Worm (Caenorhabditis elegans): Measurements from ENCODE around the gene nhr-43.

The nhr-43 gene

DNA sequence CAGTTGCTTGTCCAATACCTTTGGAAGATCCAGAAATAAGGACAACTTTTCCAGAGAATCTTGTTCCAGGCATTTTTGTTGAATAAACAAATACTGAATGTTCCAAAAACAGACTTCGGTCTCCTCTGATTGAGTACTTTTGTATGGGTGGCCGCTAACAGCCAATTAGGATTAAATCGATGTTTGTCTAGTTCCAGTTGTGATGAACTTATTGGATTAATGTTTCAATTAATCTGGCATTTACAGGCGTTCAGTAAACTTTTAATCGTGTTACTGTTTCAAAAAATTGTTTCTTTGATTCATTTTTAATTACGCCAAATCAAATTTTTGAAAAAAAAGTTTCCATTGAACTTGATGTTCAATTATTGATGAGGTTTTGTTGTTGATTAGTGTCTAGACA, 42.9 kb downstream of the nhr-43 start, which contains the start of gene ZK829.1:
Gene ZK829.1 (minus strand): TSS at position 101 of the 400 bp plus-strand sequence.
- TF ChIP-seq sma-9 (GFP tag; optimal IDR thresholded peaks at IDR 0.05) = no peak
- TF ChIP-seq sma-9 (tag; optimal IDR thresholded peaks at IDR 0.05) = no peak
- TF ChIP-seq nhr-10 (tag; optimal IDR thresholded peaks at IDR 0.05) = no peak
- no peak for TF ChIP-seq nhr-77 (tag; optimal IDR thresholded peaks at IDR 0.05)
- TF ChIP-seq sem-4 (tag; optimal IDR thresholded peaks at IDR 0.05) = no peak
- TF ChIP-seq mab-5 (tag; optimal IDR thresholded peaks at IDR 0.05) = no peak
- TF ChIP-seq nhr-12 (tag; optimal IDR thresholded peaks at IDR 0.05) = no peak

DNA sequence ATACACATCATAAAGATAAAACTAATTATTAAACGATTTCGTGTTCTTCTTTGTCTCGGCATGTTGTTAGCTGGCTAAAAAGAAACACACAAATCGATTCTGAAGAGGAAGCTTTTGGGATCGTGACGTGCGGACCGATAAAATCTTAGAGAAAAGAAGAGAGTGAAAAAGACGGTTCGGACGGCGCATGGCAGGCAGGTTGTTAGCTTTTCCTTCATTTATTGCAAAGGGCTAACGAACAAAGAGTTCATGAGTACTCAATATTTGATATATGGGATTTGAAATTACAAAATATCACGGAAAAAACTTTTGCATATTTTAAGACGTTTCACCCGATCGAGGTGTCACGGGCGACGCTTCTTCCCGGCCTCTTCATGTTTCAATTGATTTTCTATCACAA, 46.2 kb downstream of the nhr-43 start, which contains the start of gene ZK829.3:
Gene ZK829.3 (minus strand): TSS at position 101 of the 400 bp plus-strand sequence.
- TF ChIP-seq lin-13 (GFP tag; optimal IDR thresholded peaks at IDR 0.05) (no peak), sma-9 (GFP tag; optimal IDR thresholded peaks at IDR 0.05) (no peak), sma-9 (tag; optimal IDR thresholded peaks at IDR 0.05) (no peak), mdl-1 (tag; optimal IDR thresholded peaks at IDR 0.05) (no peak), lsy-2 (tag; optimal IDR thresholded peaks at IDR 0.05) (no peak), ama-1 (optimal IDR thresholded peaks at IDR 0.05) (no peak), nhr-77 (tag; optimal IDR thresholded peaks at IDR 0.05) (no peak), unc-39 (tag; optimal IDR thresholded peaks at IDR 0.05) (no peak), elt-3 (tag; optimal IDR thresholded peaks at IDR 0.05) (no peak), zag-1 (tag; optimal IDR thresholded peaks at IDR 0.05) (no peak), skn-1 (tag; optimal IDR thresholded peaks at IDR 0.05) (no peak), F13H6.1 (tag; optimal IDR thresholded peaks at IDR 0.05) (no peak), ztf-4 (tag; optimal IDR thresholded peaks at IDR 0.05) (no peak), fos-1 (tag; optimal IDR thresholded peaks at IDR 0.05) (no peak), R02D3.7 (tag; optimal IDR thresholded peaks at IDR 0.05) (no peak)

DNA sequence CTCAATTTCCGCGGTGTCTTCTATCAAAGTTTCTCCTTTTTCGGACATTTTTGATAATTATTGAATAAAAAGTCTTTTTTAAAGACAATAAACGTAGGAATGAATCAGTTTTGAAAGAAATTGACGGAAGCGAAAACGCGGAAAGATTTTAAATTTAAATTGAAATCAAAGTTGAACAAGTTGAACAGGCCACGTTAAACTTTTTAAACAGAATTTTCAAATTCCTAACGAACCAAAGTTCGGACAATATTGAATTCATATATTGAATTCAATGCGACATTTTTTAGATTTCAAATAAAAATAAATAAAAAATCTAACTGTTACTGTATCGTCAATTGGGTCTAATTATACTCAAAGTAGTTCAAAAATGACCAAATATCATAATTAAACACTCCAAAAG, 50.3 kb downstream of the nhr-43 start, which contains the start of gene hdl-1:
Gene hdl-1 (minus strand): TSS at position 101 of the 400 bp plus-strand sequence.
- TF ChIP-seq lsy-2 (tag; optimal IDR thresholded peaks at IDR 0.05) (no peak), aly-2 (tag; optimal IDR thresholded peaks at IDR 0.05) (no peak), nhr-12 (tag; optimal IDR thresholded peaks at IDR 0.05) (no peak), unc-62 (GFP tag; optimal IDR thresholded peaks at IDR 0.05) (no peak), unc-55 (GFP tag; optimal IDR thresholded peaks at IDR 0.05) (no peak)

DNA sequence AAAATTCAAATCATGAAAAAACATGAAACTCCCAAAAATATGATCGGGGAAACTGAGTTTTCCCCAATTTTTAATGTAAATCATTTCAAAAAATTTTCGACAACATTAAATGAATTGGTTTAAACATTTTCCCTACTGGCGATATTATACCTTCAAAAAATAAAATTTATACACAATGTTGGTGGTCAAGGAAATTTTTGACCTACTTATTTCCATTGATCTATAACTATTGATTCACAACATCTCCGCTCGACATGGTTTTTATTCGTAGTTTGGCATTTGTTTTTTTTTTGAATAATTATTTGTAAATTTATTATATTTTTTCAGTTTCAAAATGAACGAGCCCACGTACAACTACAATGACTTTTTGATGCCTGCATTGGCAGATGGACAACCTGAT, 50.9 kb downstream of the nhr-43 start, which contains the start of gene tbx-36:
Gene tbx-36 (plus strand): TSS at position 301 of the 400 bp plus-strand sequence.
- TF ChIP-seq unc-39 (tag; optimal IDR thresholded peaks at IDR 0.05) (no peak), nhr-77 (tag; optimal IDR thresholded peaks at IDR 0.05) (no peak), elt-1 (tag; optimal IDR thresholded peaks at IDR 0.05) (no peak), ceh-82 (tag; optimal IDR thresholded peaks at IDR 0.05) (no peak), ZK546.5 (tag; optimal IDR thresholded peaks at IDR 0.05) (no peak), blmp-1 (tag; optimal IDR thresholded peaks at IDR 0.05; ENCODE audit: insufficient read depth) (no peak), ztf-1 (GFP tag; conservative IDR thresholded peaks at IDR 0.05) (no peak), ztf-11 (tag; optimal IDR thresholded peaks at IDR 0.05) (no peak)
